Worm (Caenorhabditis elegans): Measurements from ENCODE around the gene sre-33.

Gene sre-33

DNA sequence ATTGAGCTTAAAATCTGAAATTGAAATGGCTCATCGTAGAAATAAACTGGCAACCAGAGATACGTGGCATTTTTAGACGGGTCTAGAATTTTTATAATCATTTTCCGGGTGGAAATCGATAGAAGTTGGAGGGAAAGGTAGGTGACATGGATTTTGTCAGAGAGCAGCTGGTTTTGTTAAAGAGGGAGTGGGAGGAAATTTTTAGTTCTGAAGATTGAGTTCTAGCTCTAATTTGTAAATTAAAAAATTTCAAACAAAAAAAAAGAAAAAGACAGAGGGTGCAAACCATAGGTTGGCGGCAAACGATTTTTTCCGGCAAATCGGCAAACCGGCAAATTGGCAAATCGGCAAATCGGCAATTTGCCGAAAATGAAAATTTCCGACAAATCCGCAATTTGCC is 3.5 kb downstream of the sre-33 start, which contains the start of gene sre-32:
Gene sre-32 (minus strand): TSS at position 101 of the 400 bp plus-strand sequence.
- TF ChIP-seq pax-1 (tag; optimal IDR thresholded peaks at IDR 0.05) (no peak), rnt-1 (tag; optimal IDR thresholded peaks at IDR 0.05) (no peak), T23F11.4 (GFP tag; optimal IDR thresholded peaks at IDR 0.05) (no peak), ref-2 (tag; optimal IDR thresholded peaks at IDR 0.05) (no peak), elt-2 (tag; optimal IDR thresholded peaks at IDR 0.05) (no peak), gmeb-2 (tag; optimal IDR thresholded peaks at IDR 0.05) (no peak), che-1 (tag; optimal IDR thresholded peaks at IDR 0.05) (no peak), ceh-9 (tag; optimal IDR thresholded peaks at IDR 0.05) (no peak), ceh-19 (GFP tag; optimal IDR thresholded peaks at IDR 0.05) (no peak), ets-4 (tag; optimal IDR thresholded peaks at IDR 0.05) (no peak), ceh-30 (tag; optimal IDR thresholded peaks at IDR 0.05) (no peak), tbx-7 (tag; optimal IDR thresholded peaks at IDR 0.05) (no peak), C08G9.2 (tag; optimal IDR thresholded peaks at IDR 0.05) (no peak), F13H6.1 (tag; optimal IDR thresholded peaks at IDR 0.05) (no peak), ceh-31 (tag; optimal IDR thresholded peaks at IDR 0.05) (no peak), pha-2 (tag; optimal IDR thresholded peaks at IDR 0.05) (no peak), unc-42 (tag; optimal IDR thresholded peaks at IDR 0.05) (no peak), ztf-16 (tag; optimal IDR thresholded peaks at IDR 0.05) (no peak), madf-2 (tag; optimal IDR thresholded peaks at IDR 0.05) (no peak), ceh-48 (tag; optimal IDR thresholded peaks at IDR 0.05) (no peak)

DNA sequence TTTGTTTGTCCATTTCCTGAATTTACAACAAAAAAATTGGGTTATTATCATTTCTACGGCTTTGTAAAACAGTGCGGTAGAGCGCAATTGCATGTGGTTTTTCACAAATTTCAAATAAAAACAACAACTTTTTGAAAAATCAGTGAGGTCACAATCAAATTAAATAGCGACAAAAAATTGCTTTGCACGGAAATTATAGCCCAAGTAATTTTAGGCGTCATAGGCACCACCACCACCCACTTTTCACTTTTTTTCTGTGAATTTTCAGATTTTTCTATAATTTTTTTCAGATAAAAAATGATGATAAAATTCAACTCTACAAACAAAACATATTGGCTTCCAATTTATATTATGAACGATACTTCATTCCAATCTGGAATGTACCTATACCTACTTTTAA is 4.2 kb downstream of the sre-33 start, which contains the start of gene sre-38:
Gene sre-38 (plus strand): TSS at position 301 of the 400 bp plus-strand sequence.
- no peak for TF ChIP-seq fax-1 (tag; optimal IDR thresholded peaks at IDR 0.05)
- TF ChIP-seq elt-2 (tag; optimal IDR thresholded peaks at IDR 0.05): no peak
- no peak for TF ChIP-seq C38D4.7 (GFP tag; optimal IDR thresholded peaks at IDR 0.05)
- TF ChIP-seq pha-2 (tag; optimal IDR thresholded peaks at IDR 0.05): no peak
- TF ChIP-seq eyg-1 (tag; optimal IDR thresholded peaks at IDR 0.05): no peak
- no peak for TF ChIP-seq madf-2 (tag; optimal IDR thresholded peaks at IDR 0.05)
- TF ChIP-seq odd-2 (tag; optimal IDR thresholded peaks at IDR 0.05): no peak
- no peak for TF ChIP-seq C08G9.2 (tag; optimal IDR thresholded peaks at IDR 0.05)
- no peak for TF ChIP-seq pqm-1 (tag; optimal IDR thresholded peaks at IDR 0.05)
- TF ChIP-seq fkh-6 (tag; optimal IDR thresholded peaks at IDR 0.05): no peak
- TF ChIP-seq ceh-24 (tag; optimal IDR thresholded peaks at IDR 0.05): no peak

DNA sequence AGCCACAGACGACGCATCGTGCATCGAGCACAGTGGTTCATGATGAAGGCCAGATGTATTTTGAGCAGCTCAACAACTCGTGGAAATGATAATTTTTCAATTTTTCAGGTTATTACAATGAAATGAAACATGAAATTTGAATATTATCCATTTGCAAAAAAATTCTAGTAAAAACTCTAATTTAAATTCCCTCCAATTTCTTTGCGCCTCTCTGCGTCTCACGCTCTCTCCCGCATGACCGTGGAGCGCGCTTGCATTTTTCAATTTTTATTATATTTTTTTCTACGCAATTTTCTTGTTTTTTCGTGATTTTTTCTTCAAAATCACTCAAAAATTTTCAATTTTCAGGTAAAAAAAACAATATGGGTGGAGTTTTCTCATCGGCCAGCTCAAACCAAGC is 6.3 kb downstream of the sre-33 start, which contains the start of gene tag-281:
Gene tag-281 (plus strand): TSS at position 340 of the 400 bp plus-strand sequence.
- TF ChIP-seq ceh-19 (GFP tag; optimal IDR thresholded peaks at IDR 0.05) (no peak), ceh-34 (tag; optimal IDR thresholded peaks at IDR 0.05) (peak; percentile 12), ceh-18 (tag; optimal IDR thresholded peaks at IDR 0.05) (peak; percentile 25), ceh-31 (tag; optimal IDR thresholded peaks at IDR 0.05) (peak; percentile 15), pax-1 (tag; optimal IDR thresholded peaks at IDR 0.05) (peak; percentile 6), unc-86 (tag; optimal IDR thresholded peaks at IDR 0.05) (peak; percentile 21), ttx-3 (tag; optimal IDR thresholded peaks at IDR 0.05) (no peak), ceh-48 (tag; optimal IDR thresholded peaks at IDR 0.05) (peak; percentile 3), ztf-16 (tag; optimal IDR thresholded peaks at IDR 0.05) (no peak), nfya-1 (tag; optimal IDR thresholded peaks at IDR 0.05) (peak; percentile 68), unc-42 (tag; optimal IDR thresholded peaks at IDR 0.05) (peak; percentile 47), unc-55 (GFP tag; optimal IDR thresholded peaks at IDR 0.05) (no peak), C08G9.2 (tag; optimal IDR thresholded peaks at IDR 0.05) (no peak), tbx-2 (tag; optimal IDR thresholded peaks at IDR 0.05) (no peak), pqm-1 (tag; optimal IDR thresholded peaks at IDR 0.05) (no peak)

DNA sequence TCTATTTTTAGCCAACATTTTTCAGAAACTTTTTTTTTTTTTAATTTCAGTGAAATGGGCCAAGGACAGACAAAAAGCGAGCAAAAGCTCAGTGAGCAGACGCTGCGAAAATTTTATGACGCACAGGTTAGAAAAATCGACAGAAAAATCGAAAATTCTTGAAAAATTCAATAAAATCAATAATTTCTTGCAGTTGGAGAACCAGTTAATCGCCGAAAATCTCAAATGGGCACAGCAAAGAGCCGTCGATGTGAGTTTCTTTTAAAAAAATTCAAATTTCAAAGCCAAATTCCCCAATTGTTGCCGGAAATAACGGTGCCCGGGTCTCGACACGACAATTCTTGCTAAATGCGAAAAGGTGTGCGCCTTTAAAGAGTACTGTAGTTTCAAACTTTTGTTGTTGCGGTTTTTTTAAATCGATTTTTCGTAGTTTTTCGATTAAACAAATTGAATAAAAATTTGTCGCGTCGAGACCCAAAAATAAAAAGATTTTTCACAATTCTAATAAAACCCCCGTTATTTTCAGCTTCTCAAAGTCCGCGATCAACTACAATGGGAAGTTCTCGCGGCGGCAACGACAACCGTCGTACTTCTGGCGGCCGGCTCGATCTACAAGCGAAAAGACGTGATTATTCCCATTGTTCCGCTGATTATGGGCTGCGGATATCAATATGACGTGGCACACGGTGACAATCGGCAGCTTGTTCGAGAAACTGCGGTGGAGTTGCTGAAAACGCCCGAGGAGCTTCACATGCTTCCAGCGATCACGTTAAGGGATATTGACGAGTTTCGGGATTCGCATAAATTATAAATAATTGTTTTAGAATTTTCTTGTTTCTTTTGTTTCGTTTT is 7.7 kb downstream of the sre-33 start, which contains the start of gene tag-280:
Gene tag-280 (plus strand): TSS at position 51 of the 852 bp plus-strand sequence.
- TF ChIP-seq ceh-48 (tag; optimal IDR thresholded peaks at IDR 0.05) (no peak), nfya-1 (tag; optimal IDR thresholded peaks at IDR 0.05) (no peak), pax-1 (tag; optimal IDR thresholded peaks at IDR 0.05) (no peak), fkh-6 (tag; optimal IDR thresholded peaks at IDR 0.05) (no peak), pha-4 (tag; optimal IDR thresholded peaks at IDR 0.05) (no peak), ceh-22 (tag; optimal IDR thresholded peaks at IDR 0.05) (no peak), ceh-24 (tag; optimal IDR thresholded peaks at IDR 0.05) (no peak), ceh-45 (GFP tag; IDR thresholded peaks at IDR 0.05) (no peak), hlh-6 (tag; optimal IDR thresholded peaks at IDR 0.05) (no peak), pag-3 (tag; optimal IDR thresholded peaks at IDR 0.05; ENCODE audit: borderline replicate concordance) (no peak), K09A11.1 (tag; optimal IDR thresholded peaks at IDR 0.05; ENCODE audit: insufficient read depth) (no peak), ahr-1 (tag; optimal IDR thresholded peaks at IDR 0.05) (no peak), Y22D7AL.16 (tag; optimal IDR thresholded peaks at IDR 0.05) (no peak), tbx-7 (tag; optimal IDR thresholded peaks at IDR 0.05) (no peak)
